Worm (Caenorhabditis elegans) whole organism, L4 larva: Measurements from ENCODE around the gene coa-7.

ENCODE experiments used
- F10B5.3 ChIP-seq: sonication (generic microtip); optimal IDR thresholded peaks from 2 replicates; lab custom pipeline; 2016; ENCODE audit warnings: mild to moderate bottlenecking, missing genetic modification characterization, missing compliant biosample characterization
- F26F4.8 ChIP-seq: fragments of 200-800 bp; sonication (Bioruptor generic); conservative IDR thresholded peaks from 2 replicates; pipeline ENCODE4 v1.3.6; 2022; ENCODE audit warnings: missing genetic modification characterization, missing compliant biosample characterization
- F49E8.2 ChIP-seq: sonication (generic microtip); optimal IDR thresholded peaks from 2 replicates; lab custom pipeline; 2016; ENCODE audit warnings: missing compliant biosample characterization, mild to moderate bottlenecking, missing genetic modification characterization, borderline replicate concordance
- R02D3.7 ChIP-seq: fragments of 150-350 bp; sonication (generic microtip); optimal IDR thresholded peaks from 3 replicates; lab custom pipeline; 2014; ENCODE audit warnings: missing biosample characterization, missing genetic modification characterization
- T26A8.4 ChIP-seq: fragments of 200-800 bp; sonication (Bioruptor generic); IDR thresholded peaks from 2 replicates; pipeline ENCODE4 v1.3.6; 2022; ENCODE audit warnings: missing genetic modification characterization, missing compliant biosample characterization
- Y48G9A.11 ChIP-seq: fragments of 200-800 bp; sonication (Bioruptor generic); IDR thresholded peaks from 2 replicates; pipeline ENCODE4 v1.3.6; 2022; ENCODE audit warnings: missing genetic modification reagents, missing genetic modification characterization, missing compliant biosample characterization
- Y5F2A.4 ChIP-seq: fragments of 200-800 bp; sonication (Bioruptor generic); optimal IDR thresholded peaks from 2 replicates; lab custom pipeline; 2018; ENCODE audit warnings: mild to moderate bottlenecking, missing genetic modification characterization, missing compliant biosample characterization
- Y75B8A.6 ChIP-seq: fragments of 200-800 bp; sonication (Bioruptor generic); IDR thresholded peaks from 2 replicates; pipeline ENCODE4 v1.3.6; 2022; ENCODE audit warnings: missing genetic modification reagents, missing genetic modification characterization, missing compliant biosample characterization
- ZK546.5 ChIP-seq, 2 experiments: sonication (generic microtip); optimal IDR thresholded peaks; 2 replicates each; lab custom pipeline; 2017; ENCODE audit warnings: missing biosample characterization in 2 of 2, missing genetic modification characterization in 2 of 2
- aha-1 ChIP-seq: fragments of 150-350 bp; peaks from one replicate; lab custom pipeline; 2014; ENCODE audit warnings: missing biosample characterization, missing genetic modification characterization
- attf-4 ChIP-seq: sonication (generic microtip); optimal IDR thresholded peaks from 3 replicates; lab custom pipeline; 2017; ENCODE audit warnings: missing biosample characterization, missing genetic modification characterization
- ceh-20 ChIP-seq: fragments of 200-800 bp; sonication (Bioruptor generic); IDR thresholded peaks from 2 replicates; pipeline ENCODE4 v1.3.6; 2022; ENCODE audit warnings: missing genetic modification reagents, missing genetic modification characterization, missing compliant biosample characterization
- ceh-28 ChIP-seq: fragments of 150-350 bp; optimal IDR thresholded peaks from 2 replicates; lab custom pipeline; 2014; ENCODE audit warnings: missing biosample characterization, missing genetic modification reagents, missing genetic modification characterization
- ceh-32 ChIP-seq: sonication (generic microtip); optimal IDR thresholded peaks from 2 replicates; lab custom pipeline; 2016; ENCODE audit warnings: mild to moderate bottlenecking, missing genetic modification characterization, missing compliant biosample characterization; ENCODE audit not compliant: poor library complexity
- ceh-44 ChIP-seq: fragments of 200-800 bp; sonication (Bioruptor generic); IDR thresholded peaks from 2 replicates; pipeline ENCODE4 v1.3.6; 2022; ENCODE audit warnings: missing genetic modification reagents, missing genetic modification characterization, missing compliant biosample characterization
- daf-12 ChIP-seq: fragments of 150-350 bp; optimal IDR thresholded peaks from 2 replicates; lab custom pipeline; 2014; ENCODE audit warnings: missing biosample characterization, missing genetic modification reagents, missing genetic modification characterization
- dmd-8 ChIP-seq: fragments of 200-800 bp; sonication (Bioruptor generic); IDR thresholded peaks from 2 replicates; pipeline ENCODE4 v1.3.6; 2022; ENCODE audit warnings: missing genetic modification characterization, missing compliant biosample characterization
- dmd-9 ChIP-seq: fragments of 200-800 bp; sonication (Bioruptor generic); IDR thresholded peaks from 2 replicates; pipeline ENCODE4 v1.3.6; 2022; ENCODE audit warnings: missing genetic modification reagents, missing genetic modification characterization, missing compliant biosample characterization
- duxl-1 ChIP-seq: sonication (generic microtip); optimal IDR thresholded peaks from 2 replicates; lab custom pipeline; 2016; ENCODE audit warnings: mild to moderate bottlenecking, missing genetic modification characterization, moderate library complexity, missing compliant biosample characterization; ENCODE audit not compliant: poor library complexity
- egl-27 ChIP-seq: sonication (generic microtip); optimal IDR thresholded peaks from 3 replicates; lab custom pipeline; 2017; ENCODE audit warnings: missing biosample characterization, missing genetic modification reagents, missing genetic modification characterization
- egl-43 ChIP-seq: fragments of 200-800 bp; sonication (Bioruptor generic); IDR thresholded peaks from 2 replicates; pipeline ENCODE4 v1.3.6; 2022; ENCODE audit warnings: missing genetic modification reagents, missing genetic modification characterization, missing compliant biosample characterization
- gei-8 ChIP-seq: fragments of 200-800 bp; sonication (Bioruptor generic); optimal IDR thresholded peaks from 2 replicates; lab custom pipeline; 2018; ENCODE audit warnings: mild to moderate bottlenecking, missing genetic modification characterization, missing compliant biosample characterization
- hif-1 ChIP-seq, 2 experiments: sonication (generic microtip); optimal IDR thresholded peaks; 2 replicates each; lab custom pipeline; 2016 to 2017; ENCODE audit warnings: missing compliant biosample characterization in 2 of 2, missing genetic modification characterization in 2 of 2, missing genetic modification reagents in 2 of 2, missing genotype in 2 of 2, mild to moderate bottlenecking in 1 of 2
- hlh-11 ChIP-seq: fragments of 200-800 bp; sonication (Bioruptor generic); optimal IDR thresholded peaks from 2 replicates; lab custom pipeline; 2018; ENCODE audit warnings: mild to moderate bottlenecking, missing genetic modification characterization, missing compliant biosample characterization
- hlh-30 ChIP-seq: sonication (generic microtip); optimal IDR thresholded peaks from 2 replicates; lab custom pipeline; 2017; ENCODE audit warnings: antibody characterized with exemption, mild to moderate bottlenecking, missing genetic modification characterization, missing compliant biosample characterization; ENCODE audit not compliant: insufficient read depth
- hmg-1.1 ChIP-seq: fragments of 200-800 bp; sonication (Bioruptor generic); IDR thresholded peaks from 2 replicates; pipeline ENCODE4 v1.3.6; 2022; ENCODE audit warnings: missing genetic modification reagents, missing genetic modification characterization, missing compliant biosample characterization
- jun-1 ChIP-seq: fragments of 150-350 bp; optimal IDR thresholded peaks from 2 replicates; lab custom pipeline; 2014; ENCODE audit warnings: missing biosample characterization, missing genetic modification reagents, missing genetic modification characterization
- lir-3 ChIP-seq: sonication (generic microtip); optimal IDR thresholded peaks from 2 replicates; lab custom pipeline; 2016; ENCODE audit warnings: mild to moderate bottlenecking, missing genetic modification characterization, missing compliant biosample characterization
- lsy-2 ChIP-seq, 2 experiments: fragments of 150-350 bp in 1 of 2; sonication (generic microtip) in 1 of 2; optimal IDR thresholded peaks; 2 replicates each; lab custom pipeline; 2014 to 2017; ENCODE audit warnings: missing biosample characterization in 2 of 2, missing genetic modification characterization in 2 of 2
- madf-9 ChIP-seq: fragments of 200-800 bp; sonication (Bioruptor generic); conservative IDR thresholded peaks from 2 replicates; pipeline ENCODE4 v1.3.6; 2022; ENCODE audit warnings: missing genetic modification reagents, missing genetic modification characterization, missing compliant biosample characterization
- mdl-1 ChIP-seq, 2 experiments: fragments of 150-350 bp in 1 of 2; sonication (generic microtip) in 1 of 2; optimal IDR thresholded peaks; 2 replicates each; lab custom pipeline; 2014 to 2017; ENCODE audit warnings: missing biosample characterization in 2 of 2, missing genetic modification characterization in 2 of 2
- mep-1 ChIP-seq: fragments of 150-350 bp; sonication (generic microtip); optimal IDR thresholded peaks from 3 replicates; lab custom pipeline; 2014; ENCODE audit warnings: missing biosample characterization, missing genetic modification characterization
- mes-2 ChIP-seq: sonication (generic microtip); optimal IDR thresholded peaks from 2 replicates; lab custom pipeline; 2016; ENCODE audit warnings: missing genotype, mild to moderate bottlenecking, missing genetic modification characterization, missing compliant biosample characterization; ENCODE audit not compliant: poor library complexity, severe bottlenecking
- mxl-2 ChIP-seq: fragments of 200-800 bp; sonication (Bioruptor generic); conservative IDR thresholded peaks from 2 replicates; pipeline ENCODE4 v1.3.6; 2022; ENCODE audit warnings: missing genetic modification reagents, missing genetic modification characterization, missing compliant biosample characterization
- nhr-10 ChIP-seq: fragments of 150-350 bp; optimal IDR thresholded peaks from 2 replicates; lab custom pipeline; 2014; ENCODE audit warnings: missing biosample characterization, missing genetic modification characterization
- nhr-237 ChIP-seq: sonication (generic microtip); optimal IDR thresholded peaks from 2 replicates; lab custom pipeline; 2017; ENCODE audit warnings: missing biosample characterization, missing genetic modification characterization
- nhr-25 ChIP-seq: sonication (generic microtip); optimal IDR thresholded peaks from 2 replicates; lab custom pipeline; 2017; ENCODE audit warnings: missing genetic modification characterization, mild to moderate bottlenecking, missing compliant biosample characterization, antibody characterized with exemption, moderate library complexity, borderline replicate concordance; ENCODE audit not compliant: insufficient read depth
- nhr-28 ChIP-seq: fragments of 150-350 bp; optimal IDR thresholded peaks from 2 replicates; lab custom pipeline; 2014; ENCODE audit warnings: missing biosample characterization, missing genetic modification characterization
- nhr-42 ChIP-seq: fragments of 200-800 bp; sonication (Bioruptor generic); IDR thresholded peaks from 2 replicates; pipeline ENCODE4 v1.3.6; 2022; ENCODE audit warnings: missing genetic modification characterization, missing compliant biosample characterization
- nhr-77 ChIP-seq: fragments of 150-350 bp; optimal IDR thresholded peaks from 2 replicates; lab custom pipeline; 2014; ENCODE audit warnings: missing biosample characterization, missing genetic modification characterization
- snpc-1.2 ChIP-seq: fragments of 200-800 bp; sonication (Bioruptor generic); IDR thresholded peaks from 2 replicates; pipeline ENCODE4 v1.3.6; 2022; ENCODE audit warnings: missing genetic modification reagents, missing genetic modification characterization, missing compliant biosample characterization
- spr-3 ChIP-seq: fragments of 200-800 bp; sonication (Bioruptor generic); optimal IDR thresholded peaks from 2 replicates; lab custom pipeline; 2018; ENCODE audit warnings: mild to moderate bottlenecking, missing genetic modification characterization, missing compliant biosample characterization
- tra-1 ChIP-seq: fragments of 200-800 bp; sonication (Bioruptor generic); IDR thresholded peaks from 2 replicates; pipeline ENCODE4 v1.3.6; 2022; ENCODE audit warnings: missing genetic modification reagents, missing genetic modification characterization, missing compliant biosample characterization
- unc-62 ChIP-seq, 3 experiments: fragments of 150-350 bp in 1 of 3; sonication (generic microtip); optimal IDR thresholded peaks in 2 of 3; peaks in 1 of 3; 1 replicate in 1 of 3; 2 replicates in 2 of 3; lab custom pipeline; 2014 to 2017; ENCODE audit warnings: missing biosample characterization in 3 of 3, missing genetic modification characterization in 3 of 3, missing genetic modification reagents in 3 of 3, missing genotype in 1 of 3
- vab-7 ChIP-seq: fragments of 200-800 bp; sonication (Bioruptor generic); IDR thresholded peaks from 2 replicates; pipeline ENCODE4 v1.3.6; 2022; ENCODE audit warnings: missing genetic modification reagents, missing genetic modification characterization, missing compliant biosample characterization
- zag-1 ChIP-seq: fragments of 150-350 bp; optimal IDR thresholded peaks from 2 replicates; lab custom pipeline; 2014; ENCODE audit warnings: missing biosample characterization, missing genetic modification characterization
- zip-11 ChIP-seq: fragments of 200-800 bp; sonication (Bioruptor generic); IDR thresholded peaks from 2 replicates; pipeline ENCODE4 v1.3.6; 2022; ENCODE audit warnings: missing genetic modification characterization, missing compliant biosample characterization
- zip-2 ChIP-seq: fragments of 150-350 bp; optimal IDR thresholded peaks from 2 replicates; lab custom pipeline; 2014; ENCODE audit warnings: missing biosample characterization, missing genetic modification characterization
- ztf-11 ChIP-seq: fragments of 150-350 bp; optimal IDR thresholded peaks from 2 replicates; lab custom pipeline; 2014; ENCODE audit warnings: missing biosample characterization, missing genetic modification characterization
- ztf-7 ChIP-seq: fragments of 150-350 bp; optimal IDR thresholded peaks from 2 replicates; lab custom pipeline; 2014; ENCODE audit warnings: missing biosample characterization, missing genetic modification characterization

coa-7 gene

DNA sequence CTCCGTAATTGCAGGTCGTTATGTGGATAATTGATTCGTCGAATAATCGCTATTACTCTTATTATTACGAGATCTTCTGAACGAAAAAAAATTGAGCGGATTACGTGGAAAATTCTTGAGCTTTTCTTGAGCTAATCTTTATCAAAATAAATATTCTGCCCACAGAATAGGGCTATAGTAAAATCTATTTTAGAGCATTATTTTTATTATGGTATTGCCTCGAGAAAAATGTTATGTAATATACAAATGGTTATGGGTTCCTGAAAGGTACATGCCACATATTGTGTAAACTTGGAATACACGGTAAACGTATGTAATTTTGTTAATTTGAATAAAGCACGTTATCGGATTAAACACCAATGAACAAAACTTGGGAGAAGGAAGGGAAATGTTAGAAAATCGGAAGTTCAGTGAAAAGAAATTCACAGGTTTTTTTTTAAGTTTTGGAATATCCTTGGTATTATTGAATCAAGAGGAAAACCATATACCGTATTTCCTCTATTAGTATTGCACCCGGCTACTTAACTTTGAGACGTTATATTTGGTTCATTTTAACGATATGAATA lies 13.7 kb downstream of the coa-7 start (continued):
- no peak for TF ChIP-seq F10B5.3 (tag; lab: Kevin White, UChicago)
- TF ChIP-seq Y48G9A.11 (GFP tag; lab: Robert Waterston, UW), result no peak
- TF ChIP-seq ztf-11 (tag; lab: Kevin White, UChicago), result no peak
- TF ChIP-seq jun-1 (tag; lab: Kevin White, UChicago), result no peak
- no peak for TF ChIP-seq lir-3 (tag; lab: Kevin White, UChicago)
- no peak for TF ChIP-seq nhr-237 (tag; lab: Kevin White, UChicago)
- no peak for TF ChIP-seq ceh-28 (tag; lab: Kevin White, UChicago)
- no peak for TF ChIP-seq mdl-1 (tag; optimal IDR thresholded peaks at IDR 0.05; lab: Kevin White, UChicago)
- no peak for TF ChIP-seq ZK546.5 (tag; optimal IDR thresholded peaks at IDR 0.05; lab: Kevin White, UChicago)
- peak; percentile 11 for TF ChIP-seq hlh-30 (tag; lab: Kevin White, UChicago)
- TF ChIP-seq zip-11 (GFP tag; lab: Robert Waterston, UW), result no peak
- no peak for TF ChIP-seq F26F4.8 (GFP tag; lab: Robert Waterston, UW)
- no peak for TF ChIP-seq snpc-1.2 (GFP tag; lab: Robert Waterston, UW)
- TF ChIP-seq ceh-20 (GFP tag; lab: Robert Waterston, UW), result no peak
- peak; percentile 52 for TF ChIP-seq mes-2
- TF ChIP-seq nhr-10 (tag; lab: Kevin White, UChicago), result no peak
- no peak for TF ChIP-seq R02D3.7 (tag; lab: Kevin White, UChicago)
- no peak for TF ChIP-seq Y75B8A.6 (GFP tag; lab: Robert Waterston, UW)
- TF ChIP-seq zip-2 (tag; lab: Kevin White, UChicago), result no peak
- no peak for TF ChIP-seq mxl-2 (GFP tag; lab: Robert Waterston, UW)
- TF ChIP-seq nhr-25 (tag; lab: Kevin White, UChicago), result peak; percentile 84
- TF ChIP-seq madf-9 (GFP tag; lab: Robert Waterston, UW), result 0 out of 2 replicates have a peak, but pooled peaks have one; percentile 37
- TF ChIP-seq dmd-8 (GFP tag; lab: Robert Waterston, UW), result no peak
- no peak for TF ChIP-seq zag-1 (tag; lab: Kevin White, UChicago)
- TF ChIP-seq unc-62 (GFP tag; optimal IDR thresholded peaks at IDR 0.05 in 1 of 2; lab: Kevin White, UChicago), result peak in 1 of 2 experiments; percentile 78
- no peak for TF ChIP-seq unc-62 (tag; optimal IDR thresholded peaks at IDR 0.05; lab: Kevin White, UChicago)
- TF ChIP-seq vab-7 (GFP tag; lab: Robert Waterston, UW), result no peak
- peak; percentile 50 for TF ChIP-seq mep-1 (tag; lab: Kevin White, UChicago)
- no peak for TF ChIP-seq attf-4
- TF ChIP-seq F49E8.2 (tag; lab: Kevin White, UChicago), result no peak
- TF ChIP-seq aha-1, result peak; percentile 24
- TF ChIP-seq tra-1 (GFP tag; lab: Robert Waterston, UW), result no peak
- TF ChIP-seq gei-8, result no peak
- no peak for TF ChIP-seq hlh-11 (tag; lab: Kevin White, UChicago)
- peak in 1 of 2 experiments; percentile 18 for TF ChIP-seq lsy-2 (tag; optimal IDR thresholded peaks at IDR 0.05; lab: Kevin White, UChicago)
- TF ChIP-seq egl-43 (GFP tag; lab: Robert Waterston, UW), result no peak
- TF ChIP-seq T26A8.4, result peak; percentile 62; the same call in 1 of the 2 replicates
- TF ChIP-seq daf-12 (tag; lab: Kevin White, UChicago), result no peak
- TF ChIP-seq duxl-1, result peak; percentile 50
- TF ChIP-seq ceh-44 (GFP tag; lab: Robert Waterston, UW), result no peak
- 0 out of 2 replicates have a peak, but pooled peaks have one; percentile 8 for TF ChIP-seq hmg-1.1 (GFP tag; lab: Robert Waterston, UW)
- 0 out of 2 replicates have a peak, but pooled peaks have one; percentile 15 for TF ChIP-seq nhr-42 (GFP tag; lab: Robert Waterston, UW)
- no peak for TF ChIP-seq egl-27 (tag; lab: Kevin White, UChicago)
- no peak for TF ChIP-seq Y5F2A.4 (GFP tag; lab: Kevin White, UChicago)
- no peak for TF ChIP-seq dmd-9
- no peak for TF ChIP-seq ztf-7 (tag; lab: Kevin White, UChicago)
- TF ChIP-seq ceh-32, result no peak
- TF ChIP-seq hif-1 (tag; optimal IDR thresholded peaks at IDR 0.05; lab: Kevin White, UChicago), result peak in 1 of 2 experiments; percentile 7
- no peak for TF ChIP-seq nhr-28 (tag; lab: Kevin White, UChicago)
- no peak for TF ChIP-seq spr-3 (GFP tag; lab: Kevin White, UChicago)
- TF ChIP-seq nhr-77, result no peak
